Worm (Caenorhabditis elegans) whole organism, young adult: ENCODE data around the gene F42G8.8.

ENCODE experiments used
- B0261.1 ChIP-seq: sonication (generic microtip); optimal IDR thresholded peaks from 2 replicates; lab custom pipeline; 2016; ENCODE audit warnings: mild to moderate bottlenecking, missing genetic modification characterization, moderate library complexity, missing compliant biosample characterization
- D2030.7 ChIP-seq: fragments of 200-800 bp; sonication (Bioruptor generic); IDR thresholded peaks from 2 replicates; pipeline ENCODE4 v1.3.6; 2022; ENCODE audit warnings: missing genetic modification reagents, missing genetic modification characterization, missing compliant biosample characterization
- F33H1.4 ChIP-seq: fragments of 200-800 bp; sonication (Bioruptor generic); IDR thresholded peaks from 2 replicates; pipeline ENCODE4 v1.3.6; 2022; ENCODE audit warnings: missing genetic modification reagents, missing genetic modification characterization, missing compliant biosample characterization
- F39B2.1 ChIP-seq: fragments of 200-800 bp; sonication (Bioruptor generic); IDR thresholded peaks from 2 replicates; pipeline ENCODE4 v1.3.6; 2022; ENCODE audit warnings: missing genetic modification reagents, missing genetic modification characterization, missing compliant biosample characterization
- K12H6.12 ChIP-seq: fragments of 200-800 bp; sonication (Bioruptor generic); optimal IDR thresholded peaks from 2 replicates; lab custom pipeline; 2018; ENCODE audit warnings: mild to moderate bottlenecking, missing genetic modification characterization, missing compliant biosample characterization
- Y53F4B.3 ChIP-seq: fragments of 200-800 bp; sonication (Bioruptor generic); IDR thresholded peaks from 2 replicates; pipeline ENCODE4 v1.3.6; 2022; ENCODE audit warnings: missing genetic modification reagents, missing genetic modification characterization, missing compliant biosample characterization
- Y53G8AR.9 ChIP-seq: fragments of 200-800 bp; sonication (Bioruptor generic); conservative IDR thresholded peaks from 2 replicates; pipeline ENCODE4 v1.3.6; 2022; ENCODE audit warnings: missing genetic modification reagents, missing genetic modification characterization, missing compliant biosample characterization
- ccch-3 ChIP-seq: fragments of 200-800 bp; sonication (Bioruptor generic); optimal IDR thresholded peaks from 2 replicates; lab custom pipeline; 2018; ENCODE audit warnings: mild to moderate bottlenecking, missing genetic modification characterization, missing compliant biosample characterization
- ceh-58 ChIP-seq: fragments of 200-800 bp; sonication (Bioruptor generic); IDR thresholded peaks from 2 replicates; pipeline ENCODE4 v1.3.6; 2022; ENCODE audit warnings: missing genetic modification characterization, missing compliant biosample characterization
- dox-1 ChIP-seq: fragments of 200-800 bp; sonication (Bioruptor generic); IDR thresholded peaks from 2 replicates; pipeline ENCODE4 v1.3.6; 2022; ENCODE audit warnings: missing genetic modification reagents, missing genetic modification characterization, missing compliant biosample characterization
- dpff-1 ChIP-seq: sonication (generic microtip); optimal IDR thresholded peaks from 2 replicates; lab custom pipeline; 2017; ENCODE audit warnings: mild to moderate bottlenecking, missing genetic modification characterization, missing compliant biosample characterization
- egl-18 ChIP-seq: fragments of 200-800 bp; sonication (Bioruptor generic); IDR thresholded peaks from 2 replicates; pipeline ENCODE4 v1.3.6; 2022; ENCODE audit warnings: missing genetic modification reagents, missing genetic modification characterization, missing compliant biosample characterization
- hlh-26 ChIP-seq: fragments of 200-800 bp; sonication (Bioruptor generic); conservative IDR thresholded peaks from 2 replicates; pipeline ENCODE4 v1.3.6; 2022; ENCODE audit warnings: missing genetic modification reagents, missing genetic modification characterization, missing compliant biosample characterization
- hmg-1.2 ChIP-seq: fragments of 200-800 bp; sonication (Bioruptor generic); IDR thresholded peaks from 2 replicates; pipeline ENCODE4 v1.3.6; 2022; ENCODE audit warnings: missing genetic modification reagents, missing genetic modification characterization, missing compliant biosample characterization
- lin-35 ChIP-seq, 3 experiments: fragments of 150-350 bp in 2 of 3; sonication (generic microtip) in 1 of 3; optimal IDR thresholded peaks; 2 replicates each; lab custom pipeline; 2014 to 2018; ENCODE audit warnings: missing biosample characterization in 3 of 3, missing genetic modification characterization in 3 of 3, missing genetic modification reagents in 3 of 3
- lin-40 ChIP-seq: sonication (generic microtip); optimal IDR thresholded peaks from 2 replicates; lab custom pipeline; 2016; ENCODE audit warnings: missing genetic modification characterization, mild to moderate bottlenecking, missing compliant biosample characterization, missing genotype, missing genetic modification reagents
- lsy-27 ChIP-seq: sonication (generic microtip); optimal IDR thresholded peaks from 2 replicates; lab custom pipeline; 2017; ENCODE audit warnings: missing genetic modification characterization, mild to moderate bottlenecking, missing compliant biosample characterization, antibody characterized with exemption, missing genotype, borderline replicate concordance; ENCODE audit not compliant: insufficient read depth
- madf-6 ChIP-seq: fragments of 200-800 bp; sonication (Bioruptor generic); IDR thresholded peaks from 2 replicates; pipeline ENCODE4 v1.3.6; 2022; ENCODE audit warnings: missing genetic modification reagents, missing genetic modification characterization, missing compliant biosample characterization
- mcd-1 ChIP-seq: fragments of 200-800 bp; sonication (Bioruptor generic); IDR thresholded peaks from 2 replicates; pipeline ENCODE4 v1.3.6; 2022; ENCODE audit warnings: missing genetic modification reagents, missing genetic modification characterization, missing compliant biosample characterization
- mxl-1 ChIP-seq: sonication (generic microtip); optimal IDR thresholded peaks from 2 replicates; lab custom pipeline; 2016; ENCODE audit warnings: missing genetic modification characterization, missing compliant biosample characterization
- nhr-120 ChIP-seq: fragments of 200-800 bp; sonication (Bioruptor generic); IDR thresholded peaks from 2 replicates; pipeline ENCODE4 v1.3.6; 2022; ENCODE audit warnings: missing genetic modification characterization, missing compliant biosample characterization
- nhr-90 ChIP-seq: sonication (generic microtip); optimal IDR thresholded peaks from 2 replicates; lab custom pipeline; 2016; ENCODE audit warnings: missing genotype, mild to moderate bottlenecking, missing genetic modification characterization, missing compliant biosample characterization
- rcor-1 ChIP-seq: fragments of 200-800 bp; sonication (Bioruptor generic); IDR thresholded peaks from 2 replicates; pipeline ENCODE4 v1.3.6; 2022; ENCODE audit warnings: missing genetic modification reagents, missing genetic modification characterization, missing compliant biosample characterization
- rpc-1 ChIP-seq, 2 experiments: fragments of 150-350 bp in 1 of 2; sonication (generic microtip) in 1 of 2; optimal IDR thresholded peaks; 2 replicates each; lab custom pipeline; 2014 to 2018; ENCODE audit warnings: missing biosample characterization in 1 of 2, missing genetic modification characterization in 1 of 2, missing genetic modification reagents in 1 of 2, missing genotype in 1 of 2
- sdz-38 ChIP-seq: sonication (generic microtip); optimal IDR thresholded peaks from 2 replicates; lab custom pipeline; 2016; ENCODE audit warnings: missing genotype, missing genetic modification characterization, missing compliant biosample characterization
- snpc-1.3 ChIP-seq: sonication (generic microtip); optimal IDR thresholded peaks from 2 replicates; lab custom pipeline; 2017; ENCODE audit warnings: missing genetic modification characterization, mild to moderate bottlenecking, missing compliant biosample characterization, antibody characterized with exemption, moderate library complexity, missing genotype, missing genetic modification reagents; ENCODE audit not compliant: insufficient read depth
- snpc-4 ChIP-seq, 5 experiments: fragments of 150-350 bp in 1 of 5; sonication (generic microtip) in 4 of 5; optimal IDR thresholded peaks; 2 replicates each; lab custom pipeline; 2014 to 2018; ENCODE audit warnings: missing genetic modification characterization in 5 of 5, missing biosample characterization in 3 of 5, antibody characterized with exemption in 2 of 5, mild to moderate bottlenecking in 2 of 5, missing compliant biosample characterization in 2 of 5, missing genotype in 2 of 5, moderate library complexity in 2 of 5, missing genetic modification reagents in 1 of 5
- tbx-9 ChIP-seq: sonication (generic microtip); optimal IDR thresholded peaks from 2 replicates; lab custom pipeline; 2016; ENCODE audit warnings: borderline replicate concordance, missing genetic modification characterization, inconsistent platforms, missing compliant biosample characterization
- tlf-1 ChIP-seq: fragments of 200-800 bp; sonication (Bioruptor generic); optimal IDR thresholded peaks from 2 replicates; lab custom pipeline; 2018; ENCODE audit warnings: mild to moderate bottlenecking, missing genetic modification characterization, missing compliant biosample characterization
- unc-130 ChIP-seq: sonication (generic microtip); optimal IDR thresholded peaks from 2 replicates; lab custom pipeline; 2016; ENCODE audit warnings: missing genetic modification reagents, missing genetic modification characterization, missing compliant biosample characterization
- xnd-1 ChIP-seq: sonication (generic microtip); optimal IDR thresholded peaks from 2 replicates; lab custom pipeline; 2016; ENCODE audit warnings: missing genotype, missing genetic modification reagents, missing genetic modification characterization, missing compliant biosample characterization
- zim-3 ChIP-seq: sonication (generic microtip); optimal IDR thresholded peaks from 2 replicates; lab custom pipeline; 2017; ENCODE audit warnings: mild to moderate bottlenecking, missing genetic modification characterization, moderate library complexity, missing compliant biosample characterization
- ztf-22 ChIP-seq: fragments of 200-800 bp; sonication (Bioruptor generic); optimal IDR thresholded peaks from 2 replicates; lab custom pipeline; 2018; ENCODE audit warnings: mild to moderate bottlenecking, missing genetic modification characterization, moderate library complexity, missing compliant biosample characterization
- ztf-26 ChIP-seq: sonication (generic microtip); optimal IDR thresholded peaks from 2 replicates; lab custom pipeline; 2017; ENCODE audit warnings: missing genetic modification characterization, missing compliant biosample characterization
- ztf-28 ChIP-seq: fragments of 200-800 bp; sonication (Bioruptor generic); IDR thresholded peaks from 2 replicates; pipeline ENCODE4 v1.3.6; 2022; ENCODE audit warnings: missing genetic modification reagents, missing genetic modification characterization, missing compliant biosample characterization
- ztf-3 ChIP-seq: fragments of 200-800 bp; sonication (Bioruptor generic); optimal IDR thresholded peaks from 2 replicates; lab custom pipeline; 2018; ENCODE audit warnings: mild to moderate bottlenecking, missing genetic modification characterization, missing compliant biosample characterization

Gene F42G8.8

DNA sequence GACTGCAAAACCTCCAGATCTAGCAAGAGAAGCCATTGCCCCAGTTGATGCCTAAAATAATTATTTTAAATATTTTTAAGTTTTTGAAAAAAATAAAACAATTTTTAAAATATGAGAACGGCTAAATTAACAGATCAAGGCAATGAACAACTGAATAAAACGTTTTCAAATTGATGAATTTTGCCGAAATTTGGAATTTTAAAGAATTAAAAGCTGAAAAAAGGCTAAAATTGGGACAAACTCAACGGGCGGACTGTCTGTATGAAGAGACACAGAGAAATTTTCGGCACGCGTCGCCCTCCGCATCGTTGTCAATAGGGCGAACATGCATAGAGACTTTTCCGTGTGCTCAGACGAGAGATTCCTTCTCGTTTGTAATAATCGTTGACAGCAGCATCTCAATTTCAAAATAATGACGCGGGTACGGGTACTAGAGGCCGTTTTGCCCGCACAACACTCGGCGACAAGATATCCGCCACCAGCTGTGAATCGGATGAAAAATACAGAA, 17.2 kb downstream of the F42G8.8 start, which contains the start of the genes isp-1 and islo-1 (continued):
- TF ChIP-seq lin-40 (tag; lab: Kevin White, UChicago): no peak
- no peak for TF ChIP-seq tlf-1 (GFP tag; lab: Kevin White, UChicago)
- peak; percentile 45; the same call in 1 of the 2 replicates for TF ChIP-seq dox-1
- TF ChIP-seq rcor-1 (GFP tag; lab: Robert Waterston, UW): no peak
- no peak for TF ChIP-seq unc-130 (GFP tag; lab: Kevin White, UChicago)
- no peak for TF ChIP-seq snpc-4 (GFP tag; optimal IDR thresholded peaks at IDR 0.05; lab: Kevin White, UChicago)
- peak in 2 of 4 experiments; percentile 46 to 53 for TF ChIP-seq snpc-4 (tag; optimal IDR thresholded peaks at IDR 0.05; lab: Kevin White, UChicago)
- no peak for TF ChIP-seq nhr-120 (GFP tag; lab: Robert Waterston, UW)
- no peak for TF ChIP-seq hlh-26 (GFP tag; lab: Robert Waterston, UW)
- no peak for TF ChIP-seq ztf-22
- no peak for TF ChIP-seq ztf-26 (tag; lab: Kevin White, UChicago)
- no peak for TF ChIP-seq Y53G8AR.9 (GFP tag; lab: Robert Waterston, UW)
- no peak for TF ChIP-seq dpff-1 (tag; lab: Kevin White, UChicago)
- TF ChIP-seq madf-6: 0 out of 2 replicates have a peak, but pooled peaks have one; percentile 19
- TF ChIP-seq F39B2.1 (GFP tag; lab: Robert Waterston, UW): no peak
- TF ChIP-seq Y53F4B.3: no peak
- peak; percentile 81 for TF ChIP-seq mcd-1
- peak; percentile 33; the same call in 1 of the 2 replicates for TF ChIP-seq D2030.7 (GFP tag; lab: Robert Waterston, UW)
- TF ChIP-seq lin-35 (GFP tag; optimal IDR thresholded peaks at IDR 0.05; lab: Kevin White, UChicago): no peak
- TF ChIP-seq ceh-58 (GFP tag; lab: Robert Waterston, UW): no peak
- peak; percentile 13; the same call in 1 of the 2 replicates for TF ChIP-seq F33H1.4 (GFP tag; lab: Robert Waterston, UW)
- TF ChIP-seq sdz-38 (tag; lab: Kevin White, UChicago): no peak
- TF ChIP-seq tbx-9 (tag; lab: Kevin White, UChicago): no peak
- TF ChIP-seq B0261.1 (tag; lab: Kevin White, UChicago): no peak
- TF ChIP-seq rpc-1 (optimal IDR thresholded peaks at IDR 0.05; lab: Kevin White, UChicago): no peak
- TF ChIP-seq rpc-1 (tag; optimal IDR thresholded peaks at IDR 0.05; lab: Kevin White, UChicago): no peak
- no peak for TF ChIP-seq xnd-1 (tag; lab: Kevin White, UChicago)
- no peak for TF ChIP-seq nhr-90 (tag; lab: Kevin White, UChicago)
- TF ChIP-seq ztf-3: no peak
- no peak for TF ChIP-seq egl-18
- TF ChIP-seq zim-3: no peak
- TF ChIP-seq hmg-1.2 (GFP tag; lab: Robert Waterston, UW): peak; percentile 38; the same call in 1 of the 2 replicates
- peak; percentile 33 for TF ChIP-seq K12H6.12
- no peak for TF ChIP-seq snpc-1.3

DNA sequence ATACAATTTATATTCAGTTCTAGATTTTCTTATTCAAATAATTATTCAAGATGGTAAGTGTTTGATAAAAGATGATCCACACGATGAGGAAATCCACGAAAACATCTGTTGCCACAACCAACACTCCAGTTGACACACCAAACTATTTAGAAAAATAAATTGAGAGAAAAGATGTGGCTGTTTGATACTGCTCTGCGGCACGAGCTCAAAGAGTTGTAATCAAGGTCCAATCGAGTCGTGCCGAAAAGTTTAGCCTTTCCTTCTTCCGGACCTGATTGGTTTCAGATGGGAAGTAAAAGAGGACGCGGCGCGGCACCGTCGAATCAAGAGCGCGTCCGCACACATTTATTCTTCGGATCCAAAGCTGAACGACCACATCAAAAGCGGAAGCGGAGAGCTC, 17.7 kb downstream of the F42G8.8 start:
- no peak for TF ChIP-seq ccch-3 (GFP tag; lab: Kevin White, UChicago)
- no peak for TF ChIP-seq egl-18
- TF ChIP-seq lsy-27 (tag; lab: Kevin White, UChicago): no peak
- no peak for TF ChIP-seq dox-1
- no peak for TF ChIP-seq mxl-1 (tag; lab: Kevin White, UChicago)
- no peak for TF ChIP-seq ztf-28
- TF ChIP-seq, all 124 proteins: peak for 0
